Fruit fly (Drosophila melanogaster) whole organism, embryonic: ENCODE data around the gene kdn.

Experiments used
- Aef1 ChIP-seq: fragments of 200-800 bp; sonication (Bioruptor generic); IDR thresholded peaks from 3 replicates; pipeline ENCODE4 v1.3.6; 2022; ENCODE audit warnings: missing biosample characterization, missing genetic modification characterization
- BEAF-32 ChIP-seq: fragments of 200-800 bp; sonication (Bioruptor generic); optimal IDR thresholded peaks from 3 replicates; lab custom pipeline; 2017; ENCODE audit warnings: missing biosample characterization, missing genetic modification characterization, mild to moderate bottlenecking, moderate library complexity, missing genetic modification reagents
- Bgb ChIP-seq: fragments of 200-800 bp; sonication (Bioruptor generic); IDR thresholded peaks from 2 replicates; pipeline ENCODE4 v1.3.6; 2022; ENCODE audit warnings: missing biosample characterization, missing genetic modification characterization; ENCODE audit not compliant: partially characterized antibody
- CG11247 ChIP-seq: fragments of 200-800 bp; sonication (Bioruptor generic); IDR thresholded peaks from 2 replicates; pipeline ENCODE4 v1.3.6; 2022; ENCODE audit warnings: missing biosample characterization, missing genetic modification characterization
- CG11504 ChIP-seq: fragments of 200-800 bp; sonication (Bioruptor generic); optimal IDR thresholded peaks from 3 replicates; lab custom pipeline; 2019; ENCODE audit warnings: missing biosample characterization, mild to moderate bottlenecking, missing genetic modification characterization, moderate library complexity
- CG14441 ChIP-seq: fragments of 200-800 bp; sonication (Bioruptor generic); IDR thresholded peaks from 2 replicates; pipeline ENCODE4 v1.3.6; 2022; ENCODE audit warnings: missing biosample characterization, missing genetic modification characterization
- CG15269 ChIP-seq: fragments of 200-800 bp; sonication (Bioruptor generic); optimal IDR thresholded peaks from 2 replicates; lab custom pipeline; 2018; ENCODE audit warnings: missing biosample characterization, mild to moderate bottlenecking, missing genetic modification characterization, moderate library complexity
- CG1529 ChIP-seq: fragments of 200-800 bp; sonication (Bioruptor generic); optimal IDR thresholded peaks from 3 replicates; lab custom pipeline; 2018; ENCODE audit warnings: missing biosample characterization, missing genetic modification characterization
- CG15514 ChIP-seq: fragments of 200-800 bp; sonication (Bioruptor generic); optimal IDR thresholded peaks from 3 replicates; lab custom pipeline; 2017; ENCODE audit warnings: missing biosample characterization, missing genetic modification characterization, mild to moderate bottlenecking, moderate library complexity, missing genetic modification reagents
- CG17328 ChIP-seq: fragments of 200-800 bp; sonication (Bioruptor generic); IDR thresholded peaks from 2 replicates; pipeline ENCODE4 v1.3.6; 2022; ENCODE audit warnings: missing biosample characterization, missing genetic modification characterization
- CG2120 ChIP-seq: fragments of 200-800 bp; sonication (Bioruptor generic); optimal IDR thresholded peaks from 3 replicates; lab custom pipeline; 2016; ENCODE audit warnings: missing biosample characterization, missing genetic modification characterization
- CG2199 ChIP-seq: fragments of 200-800 bp; sonication (Bioruptor generic); IDR thresholded peaks from 3 replicates; pipeline ENCODE4 v1.3.6; 2022; ENCODE audit warnings: missing biosample characterization, missing genetic modification characterization
- CG31224 ChIP-seq: fragments of 200-800 bp; sonication (Bioruptor generic); IDR thresholded peaks from 2 replicates; pipeline ENCODE4 v1.3.6; 2022; ENCODE audit warnings: missing biosample characterization, missing genetic modification characterization
- CG31365 ChIP-seq: fragments of 200-800 bp; sonication (Bioruptor generic); optimal IDR thresholded peaks from 2 replicates; lab custom pipeline; 2018; ENCODE audit warnings: missing biosample characterization, mild to moderate bottlenecking, missing genetic modification characterization
- CG3163 ChIP-seq: fragments of 200-800 bp; sonication (Bioruptor generic); optimal IDR thresholded peaks from 3 replicates; lab custom pipeline; 2016; ENCODE audit warnings: missing biosample characterization, missing genetic modification characterization
- CG33557 ChIP-seq: fragments of 200-800 bp; sonication (Bioruptor generic); optimal IDR thresholded peaks from 2 replicates; lab custom pipeline; 2019; ENCODE audit warnings: missing biosample characterization, mild to moderate bottlenecking, missing genetic modification characterization, moderate library complexity
- CG34422 ChIP-seq: fragments of 200-800 bp; sonication (Bioruptor generic); IDR thresholded peaks from 3 replicates; pipeline ENCODE4 v1.3.6; 2022; ENCODE audit warnings: missing biosample characterization, missing genetic modification characterization
- CG7839 ChIP-seq: fragments of 200-800 bp; sonication (Bioruptor generic); optimal IDR thresholded peaks from 3 replicates; lab custom pipeline; 2018; ENCODE audit warnings: missing biosample characterization, mild to moderate bottlenecking, missing genetic modification characterization, moderate library complexity
- CG7987 ChIP-seq: fragments of 200-800 bp; sonication (Bioruptor generic); optimal IDR thresholded peaks from 2 replicates; lab custom pipeline; 2018; ENCODE audit warnings: missing biosample characterization, mild to moderate bottlenecking, missing genetic modification characterization, moderate library complexity
- CG8765 ChIP-seq: fragments of 200-800 bp; sonication (Bioruptor generic); IDR thresholded peaks from 2 replicates; pipeline ENCODE4 v1.3.6; 2022; ENCODE audit warnings: missing biosample characterization, missing genetic modification characterization
- CG8924 ChIP-seq: fragments of 200-800 bp; optimal IDR thresholded peaks from 3 replicates; lab custom pipeline; 2019; ENCODE audit warnings: missing biosample characterization, mild to moderate bottlenecking, missing genetic modification characterization, moderate library complexity
- CG9817 ChIP-seq: fragments of 200-800 bp; sonication (Bioruptor generic); optimal IDR thresholded peaks from 2 replicates; lab custom pipeline; 2018; ENCODE audit warnings: missing biosample characterization, mild to moderate bottlenecking, missing genetic modification characterization, moderate library complexity
- CTCF ChIP-seq: fragments of 200-800 bp; sonication (Bioruptor generic); optimal IDR thresholded peaks from 2 replicates; lab custom pipeline; 2017; ENCODE audit warnings: missing biosample characterization, mild to moderate bottlenecking, missing genetic modification characterization, moderate library complexity
- Camta ChIP-seq: fragments of 200-800 bp; sonication (Bioruptor generic); optimal IDR thresholded peaks from 2 replicates; lab custom pipeline; 2016; ENCODE audit warnings: missing biosample characterization, missing genetic modification characterization
- E2f2 ChIP-seq: fragments of 200-800 bp; sonication (Bioruptor generic); IDR thresholded peaks from 2 replicates; pipeline ENCODE4 v1.3.6; 2022; ENCODE audit warnings: missing biosample characterization, missing genetic modification characterization
- H15 ChIP-seq: fragments of 200-800 bp; sonication (Bioruptor generic); IDR thresholded peaks from 3 replicates; pipeline ENCODE4 v1.3.6; 2022; ENCODE audit warnings: missing biosample characterization, missing genetic modification characterization
- H2.0 ChIP-seq: fragments of 200-800 bp; sonication (Bioruptor generic); IDR thresholded peaks from 2 replicates; pipeline ENCODE4 v1.3.6; 2022; ENCODE audit warnings: missing biosample characterization, missing genetic modification characterization
- Med ChIP-seq: fragments of 200-800 bp; sonication (Bioruptor generic); peaks from one replicate; lab custom pipeline; 2016; ENCODE audit warnings: missing biosample characterization, missing genetic modification characterization, mild to moderate bottlenecking, inconsistent platforms, moderate library complexity
- Myb ChIP-seq: fragments of 200-800 bp; sonication (Bioruptor generic); optimal IDR thresholded peaks from 2 replicates; lab custom pipeline; 2016; ENCODE audit warnings: missing biosample characterization, missing genetic modification characterization
- NfI ChIP-seq: fragments of 200-800 bp; sonication (Bioruptor generic); optimal IDR thresholded peaks from 3 replicates; lab custom pipeline; 2018; ENCODE audit warnings: missing biosample characterization, mild to moderate bottlenecking, missing genetic modification characterization, moderate library complexity
- Opbp ChIP-seq: fragments of 200-800 bp; sonication (Bioruptor generic); IDR thresholded peaks from 3 replicates; pipeline ENCODE4 v1.3.6; 2022; ENCODE audit warnings: missing biosample characterization, missing genetic modification characterization; ENCODE audit not compliant: partially characterized antibody
- Tbp ChIP-seq: fragments of >200 bp; optimal IDR thresholded peaks from 2 replicates; lab custom pipeline; 2018; ENCODE audit warnings: missing biosample characterization, missing genetic modification characterization
- YL-1 ChIP-seq: fragments of 200-800 bp; sonication (Bioruptor generic); optimal IDR thresholded peaks from 3 replicates; lab custom pipeline; 2017; ENCODE audit warnings: missing biosample characterization, mild to moderate bottlenecking, missing genetic modification characterization
- abd-A ChIP-seq: fragments of 200-800 bp; sonication (Bioruptor generic); optimal IDR thresholded peaks from 3 replicates; lab custom pipeline; 2019; ENCODE audit warnings: missing biosample characterization, mild to moderate bottlenecking, missing genetic modification characterization, moderate library complexity
- bcd ChIP-seq: fragments of 200-800 bp; sonication (Bioruptor generic); optimal IDR thresholded peaks from 2 replicates; lab custom pipeline; 2017; ENCODE audit warnings: missing biosample characterization, mild to moderate bottlenecking, missing genetic modification characterization
- caup ChIP-seq: fragments of 200-800 bp; sonication (Bioruptor generic); optimal IDR thresholded peaks from 3 replicates; lab custom pipeline; 2017; ENCODE audit warnings: missing biosample characterization, mild to moderate bottlenecking, missing genetic modification characterization, moderate library complexity; ENCODE audit not compliant: severe bottlenecking
- chn ChIP-seq: fragments of 200-800 bp; sonication (Bioruptor generic); optimal IDR thresholded peaks from 2 replicates; lab custom pipeline; 2016; ENCODE audit warnings: missing biosample characterization, missing genetic modification characterization
- dmrt99B ChIP-seq: fragments of 200-800 bp; sonication (Bioruptor generic); optimal IDR thresholded peaks from 2 replicates; lab custom pipeline; 2018; ENCODE audit warnings: missing biosample characterization, mild to moderate bottlenecking, missing genetic modification characterization, moderate library complexity
- emc ChIP-seq: fragments of 200-800 bp; sonication (Bioruptor generic); optimal IDR thresholded peaks from 2 replicates; lab custom pipeline; 2016; ENCODE audit warnings: missing biosample characterization, missing genetic modification characterization
- gfzf ChIP-seq: fragments of 200-800 bp; sonication (Bioruptor generic); optimal IDR thresholded peaks from 2 replicates; lab custom pipeline; 2016; ENCODE audit warnings: missing biosample characterization, mild to moderate bottlenecking, missing genetic modification characterization, moderate library complexity
- grn ChIP-seq: fragments of 200-800 bp; sonication (Bioruptor generic); optimal IDR thresholded peaks from 3 replicates; lab custom pipeline; 2017; ENCODE audit warnings: missing biosample characterization, missing genetic modification characterization
- ham ChIP-seq: fragments of 200-800 bp; sonication (Bioruptor generic); IDR thresholded peaks from 2 replicates; pipeline ENCODE4 v1.3.6; 2022; ENCODE audit warnings: missing biosample characterization, missing genetic modification characterization
- hkb ChIP-seq, 2 experiments: fragments of 200-800 bp in 1 of 2; fragments of >200 bp in 1 of 2; sonication (Bioruptor generic) in 1 of 2; IDR thresholded peaks in 1 of 2; optimal IDR thresholded peaks in 1 of 2; 2 replicates each; pipeline versions ENCODE4 v1.3.6 to Lab custom; 2017 to 2022; ENCODE audit warnings: missing biosample characterization in 1 of 2, missing genetic modification characterization in 1 of 2
- jing ChIP-seq: fragments of 200-800 bp; sonication (Bioruptor generic); optimal IDR thresholded peaks from 2 replicates; lab custom pipeline; 2018; ENCODE audit warnings: missing biosample characterization, mild to moderate bottlenecking, missing genetic modification characterization
- lola ChIP-seq, 3 experiments: fragments of >200 bp in 2 of 3; fragments of 200-800 bp in 1 of 3; sonication (Bioruptor generic) in 1 of 3; optimal IDR thresholded peaks; 2 replicates each; lab custom pipeline; 2017 to 2019; ENCODE audit warnings: missing biosample characterization in 3 of 3, missing genetic modification characterization in 3 of 3, mild to moderate bottlenecking in 1 of 3, moderate library complexity in 1 of 3
- pan ChIP-seq, 4 experiments: fragments of >200 bp in 3 of 4; fragments of 200-800 bp in 1 of 4; sonication (Bioruptor generic) in 1 of 4; optimal IDR thresholded peaks in 3 of 4; IDR thresholded peaks in 1 of 4; 2 replicates each; pipeline versions ENCODE4 v1.3.6 to Lab custom; 2017 to 2022; ENCODE audit warnings: missing biosample characterization in 2 of 4, missing genetic modification characterization in 2 of 4, mixed read lengths in 1 of 4
- pum ChIP-seq: fragments of 200-800 bp; sonication (Bioruptor generic); optimal IDR thresholded peaks from 2 replicates; lab custom pipeline; 2016; ENCODE audit warnings: missing biosample characterization, missing genetic modification characterization
- sr ChIP-seq: fragments of 200-800 bp; sonication (Bioruptor generic); IDR thresholded peaks from 3 replicates; pipeline ENCODE4 v1.3.6; 2022; ENCODE audit warnings: missing biosample characterization, missing genetic modification characterization
- vnd ChIP-seq: fragments of 200-800 bp; sonication (Bioruptor generic); IDR thresholded peaks from 3 replicates; pipeline ENCODE4 v1.3.6; 2022; ENCODE audit warnings: missing biosample characterization, missing genetic modification characterization; ENCODE audit not compliant: partially characterized antibody
- zfh2 ChIP-seq: fragments of 200-800 bp; sonication (Bioruptor generic); optimal IDR thresholded peaks from 2 replicates; lab custom pipeline; 2016; ENCODE audit warnings: missing biosample characterization, missing genetic modification characterization

The kdn gene

dm6 chrX:6375636-6376035 lies 25.2 kb downstream of the kdn start (continued):
- TF ChIP-seq CG34422 (GFP tag; lab: Robert Waterston, UW), result no peak
- TF ChIP-seq CTCF, result no peak
- TF ChIP-seq Aef1, result no peak
- no peak for TF ChIP-seq CG1529 (GFP tag; lab: Kevin White, UChicago)
- no peak for TF ChIP-seq H15 (GFP tag; lab: Robert Waterston, UW)
- no peak for TF ChIP-seq CG3163
- peak; percentile 41; the same call in 1 of the 2 replicates for TF ChIP-seq CG17328 (GFP tag; lab: Robert Waterston, UW)
- TF ChIP-seq BEAF-32, result no peak
- TF ChIP-seq CG15269, result peak; percentile 60
- TF ChIP-seq gfzf (GFP tag; lab: Kevin White, UChicago), result no peak
- TF ChIP-seq Tbp (GFP tag; lab: Kevin White, UChicago), result no peak
- TF ChIP-seq CG7839 (tag; lab: Kevin White, UChicago), result peak; percentile 68
- peak; percentile 65 for TF ChIP-seq CG2120 (GFP tag; lab: Kevin White, UChicago)
- no peak for TF ChIP-seq pan (optimal IDR thresholded peaks at IDR 0.05; lab: Kevin White, UChicago)
- TF ChIP-seq pan (GFP tag; optimal IDR thresholded peaks at IDR 0.05 in 1 of 2, IDR thresholded peaks at IDR 0.05 in 1 of 2), result no peak
- no peak for TF ChIP-seq CG7987 (GFP tag; lab: Kevin White, UChicago)
- peak; percentile 7; the same call in 1 of the 2 replicates for TF ChIP-seq H2.0
- TF ChIP-seq E2f2 (GFP tag; lab: Robert Waterston, UW), result no peak
- no peak for TF ChIP-seq Camta (GFP tag; lab: Kevin White, UChicago)
- TF ChIP-seq CG15514 (GFP tag; lab: Kevin White, UChicago), result peak; percentile 48
- peak; percentile 73 for TF ChIP-seq CG11504
- no peak for TF ChIP-seq Bgb
- no peak for TF ChIP-seq lola (GFP tag; optimal IDR thresholded peaks at IDR 0.05; lab: Kevin White, UChicago)
- TF ChIP-seq CG31365 (tag; lab: Kevin White, UChicago), result no peak
- no peak for TF ChIP-seq CG8765 (GFP tag; lab: Robert Waterston, UW)
- TF ChIP-seq bcd (GFP tag; lab: Kevin White, UChicago), result peak; percentile 35
- 0 out of 2 replicates have a peak, but pooled peaks have one; percentile 35 for TF ChIP-seq CG11247
- TF ChIP-seq jing (GFP tag; lab: Kevin White, UChicago), result no peak
- TF ChIP-seq CG9817 (tag; lab: Kevin White, UChicago), result peak; percentile 52
- TF ChIP-seq sr, result no peak
- no peak for TF ChIP-seq CG33557 (GFP tag; lab: Kevin White, UChicago)
- TF ChIP-seq Myb (GFP tag; lab: Kevin White, UChicago), result peak; percentile 25
- TF ChIP-seq YL-1 (GFP tag; lab: Kevin White, UChicago), result no peak
- TF ChIP-seq Opbp (GFP tag; lab: Robert Waterston, UW), result no peak
- TF ChIP-seq emc (GFP tag; lab: Kevin White, UChicago), result no peak
- no peak for TF ChIP-seq abd-A
- TF ChIP-seq CG8924, result peak; percentile 38
- peak; percentile 38 for TF ChIP-seq pum
- peak; percentile 91 for TF ChIP-seq Med (GFP tag; lab: Kevin White, UChicago)
- TF ChIP-seq ham (GFP tag; lab: Robert Waterston, UW), result no peak
- peak; percentile 67 for TF ChIP-seq dmrt99B (tag; lab: Kevin White, UChicago)
- no peak for TF ChIP-seq CG2199 (GFP tag; lab: Robert Waterston, UW)
- TF ChIP-seq hkb (optimal IDR thresholded peaks at IDR 0.05; lab: Kevin White, UChicago), result no peak
- TF ChIP-seq hkb (GFP tag; IDR thresholded peaks at IDR 0.05; lab: Robert Waterston, UW), result peak; percentile 37; the same call in 1 of the 2 replicates
- peak; percentile 38 for TF ChIP-seq NfI (GFP tag; lab: Kevin White, UChicago)
- TF ChIP-seq zfh2 (GFP tag; lab: Kevin White, UChicago), result peak; percentile 13
- peak; percentile 39 for TF ChIP-seq chn (GFP tag; lab: Kevin White, UChicago)
- no peak for TF ChIP-seq vnd
- no peak for TF ChIP-seq CG14441 (GFP tag; lab: Robert Waterston, UW)
- TF ChIP-seq caup (GFP tag; lab: Kevin White, UChicago), result peak; percentile 50
- no peak for TF ChIP-seq CG31224
- TF ChIP-seq grn, result no peak
